Fruit fly (Drosophila melanogaster): ENCODE results near the gene CG34057.

DNA sequence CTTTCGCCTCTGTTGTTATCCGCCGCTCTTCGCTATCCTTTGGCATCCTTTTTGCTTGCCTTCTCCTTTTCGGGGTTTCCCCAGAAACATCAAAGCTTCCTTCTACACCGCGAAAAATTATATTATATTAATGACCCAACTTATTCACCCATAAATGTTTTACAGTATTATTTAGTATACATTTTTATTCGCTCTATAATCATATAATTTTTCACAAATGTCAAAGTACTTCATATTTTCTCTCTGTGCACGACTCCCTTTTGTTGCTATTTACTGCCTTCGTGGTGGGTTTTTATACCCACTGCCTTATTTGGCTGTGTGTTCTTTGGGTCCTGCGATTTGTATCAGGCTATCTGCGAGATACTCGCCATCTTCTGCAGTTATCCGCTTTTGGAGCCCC, 20.0 kb downstream of the CG34057 start:
- TF ChIP-seq cic (GFP tag; optimal IDR thresholded peaks at IDR 0.05) (no peak), CG11617 (GFP tag; optimal IDR thresholded peaks at IDR 0.05) (no peak), CG7101 (tag; optimal IDR thresholded peaks at IDR 0.05) (no peak), Crg-1 (GFP tag; optimal IDR thresholded peaks at IDR 0.05) (no peak), ovo (GFP tag; optimal IDR thresholded peaks at IDR 0.05) (no peak), CG5204 (GFP tag; optimal IDR thresholded peaks at IDR 0.05) (no peak), Mnt (GFP tag; optimal IDR thresholded peaks at IDR 0.05) (no peak)
